Worm (Caenorhabditis elegans): Measurements from ENCODE around the gene F13A2.10.

ce11 chrV:4398127-4398526 lies 12.1 kb upstream of the F13A2.10 start:
- TF ChIP-seq ztf-11 (tag; optimal IDR thresholded peaks at IDR 0.05) (no peak), egl-27 (tag; optimal IDR thresholded peaks at IDR 0.05) (no peak), daf-12 (tag; optimal IDR thresholded peaks at IDR 0.05) (no peak), egl-5 (tag; optimal IDR thresholded peaks at IDR 0.05) (no peak), ama-1 (optimal IDR thresholded peaks at IDR 0.05) (no peak), lin-39 (tag; optimal IDR thresholded peaks at IDR 0.05) (no peak), nfya-1 (tag; optimal IDR thresholded peaks at IDR 0.05; ENCODE audit: insufficient read depth) (no peak), unc-39 (tag; optimal IDR thresholded peaks at IDR 0.05) (no peak), unc-62 (GFP tag; optimal IDR thresholded peaks at IDR 0.05) (no peak), aly-2 (tag; optimal IDR thresholded peaks at IDR 0.05) (no peak), mdl-1 (tag; optimal IDR thresholded peaks at IDR 0.05) (no peak)

Measured in whole organism, L3 larva.